Fruit fly (Drosophila melanogaster): ENCODE measurements around the gene LKRSDH.

- TF ChIP-seq CG16813 (GFP tag; IDR thresholded peaks at IDR 0.05; ENCODE audit: partially characterized antibody) = no peak
- no peak for TF ChIP-seq HmgD (GFP tag; optimal IDR thresholded peaks at IDR 0.05)
- TF ChIP-seq btn (GFP tag; optimal IDR thresholded peaks at IDR 0.05) = no peak
- TF ChIP-seq CG13296 (GFP tag; optimal IDR thresholded peaks at IDR 0.05) = peak; percentile 83
- no peak for TF ChIP-seq al (GFP tag; IDR thresholded peaks at IDR 0.05)
- peak; percentile 78 for TF ChIP-seq D19A (tag; optimal IDR thresholded peaks at IDR 0.05)
- peak; percentile 73 for TF ChIP-seq CG15696 (tag; optimal IDR thresholded peaks at IDR 0.05)
- peak; percentile 30 for TF ChIP-seq CG17385 (GFP tag; optimal IDR thresholded peaks at IDR 0.05)
- TF ChIP-seq Gug (GFP tag; IDR thresholded peaks at IDR 0.05) = no peak
- peak; percentile 25 for TF ChIP-seq Bteb2 (GFP tag; optimal IDR thresholded peaks at IDR 0.05)
- TF ChIP-seq bigmax (GFP tag; optimal IDR thresholded peaks at IDR 0.05) = peak; percentile 24
- no peak for TF ChIP-seq CG3065 (GFP tag; optimal IDR thresholded peaks at IDR 0.05)
- TF ChIP-seq cato (GFP tag; optimal IDR thresholded peaks at IDR 0.05; ENCODE audit: borderline replicate concordance) = no peak
Measured at dm6 chr2L:7813357-7813756, 17.6 kb upstream of the LKRSDH start.
